Worm (Caenorhabditis elegans) whole organism, L2 larva: ENCODE data around the gene clec-160.
A peak's percentile ranks its signal among the peaks of the same experiment; 100 is the strongest.

Source experiments
- C34F6.9 ChIP-seq: fragments of 150-350 bp; optimal IDR thresholded peaks from 2 replicates; lab custom pipeline; 2014; ENCODE audit warnings: missing biosample characterization, missing genetic modification characterization
- R02D3.7 ChIP-seq: fragments of 150-350 bp; optimal IDR thresholded peaks from 2 replicates; lab custom pipeline; 2014; ENCODE audit warnings: missing biosample characterization, missing genetic modification characterization
- ZK546.5 ChIP-seq: sonication (generic microtip); optimal IDR thresholded peaks from 2 replicates; lab custom pipeline; 2017; ENCODE audit warnings: missing biosample characterization, missing genetic modification characterization
- aly-2 ChIP-seq: fragments of 150-350 bp; optimal IDR thresholded peaks from 2 replicates; lab custom pipeline; 2014; ENCODE audit warnings: missing biosample characterization, missing genetic modification characterization
- ama-1 ChIP-seq: fragments of 150-350 bp; optimal IDR thresholded peaks from 2 replicates; lab custom pipeline; 2018; ENCODE audit warnings: inconsistent platforms
- ceh-16 ChIP-seq: fragments of 150-350 bp; optimal IDR thresholded peaks from 2 replicates; lab custom pipeline; 2014; ENCODE audit warnings: missing biosample characterization, missing genetic modification characterization
- ceh-82 ChIP-seq: fragments of 150-350 bp; optimal IDR thresholded peaks from 2 replicates; lab custom pipeline; 2014; ENCODE audit warnings: missing biosample characterization, missing genetic modification characterization
- crh-2 ChIP-seq: sonication (generic microtip); optimal IDR thresholded peaks from 2 replicates; lab custom pipeline; 2017; ENCODE audit warnings: missing biosample characterization, missing genetic modification characterization
- dmd-4 ChIP-seq: sonication (generic microtip); optimal IDR thresholded peaks from 2 replicates; lab custom pipeline; 2017; ENCODE audit warnings: missing biosample characterization, missing genetic modification characterization
- egl-27 ChIP-seq: sonication (generic microtip); optimal IDR thresholded peaks from 3 replicates; lab custom pipeline; 2017; ENCODE audit warnings: missing biosample characterization, missing genetic modification reagents, missing genetic modification characterization
- elt-1 ChIP-seq: fragments of 150-350 bp; optimal IDR thresholded peaks from 2 replicates; lab custom pipeline; 2014; ENCODE audit warnings: missing biosample characterization, missing genetic modification characterization
- elt-3 ChIP-seq: sonication (generic microtip); optimal IDR thresholded peaks from 2 replicates; lab custom pipeline; 2017; ENCODE audit warnings: missing biosample characterization, missing genetic modification characterization
- fos-1 ChIP-seq: fragments of 150-350 bp; optimal IDR thresholded peaks from 2 replicates; lab custom pipeline; 2014; ENCODE audit warnings: missing biosample characterization, missing genetic modification characterization
- gmeb-1 ChIP-seq: fragments of 150-350 bp; optimal IDR thresholded peaks from 2 replicates; lab custom pipeline; 2014; ENCODE audit warnings: missing biosample characterization, missing genetic modification characterization
- lin-11 ChIP-seq: fragments of 150-350 bp; sonication (generic microtip); optimal IDR thresholded peaks from 2 replicates; lab custom pipeline; 2014; ENCODE audit warnings: missing biosample characterization, missing genetic modification characterization, inconsistent platforms, mixed read lengths
- lin-13 ChIP-seq: fragments of 150-350 bp; optimal IDR thresholded peaks from 2 replicates; lab custom pipeline; 2014; ENCODE audit warnings: missing biosample characterization, missing genetic modification reagents, missing genetic modification characterization
- lin-39 ChIP-seq: fragments of 150-350 bp; optimal IDR thresholded peaks from 2 replicates; lab custom pipeline; 2014; ENCODE audit warnings: missing biosample characterization, missing genetic modification reagents, missing genetic modification characterization
- lsy-2 ChIP-seq, 2 experiments: fragments of 150-350 bp in 1 of 2; sonication (generic microtip) in 1 of 2; optimal IDR thresholded peaks; 2 replicates each; lab custom pipeline; 2014 to 2017; ENCODE audit warnings: missing biosample characterization in 2 of 2, missing genetic modification characterization in 2 of 2
- mab-5 ChIP-seq: fragments of 150-350 bp; optimal IDR thresholded peaks from 2 replicates; lab custom pipeline; 2014; ENCODE audit warnings: missing biosample characterization, missing genetic modification characterization
- mbf-1 ChIP-seq: sonication (generic microtip); optimal IDR thresholded peaks from 2 replicates; lab custom pipeline; 2017; ENCODE audit warnings: missing biosample characterization, missing genetic modification characterization
- mdl-1 ChIP-seq, 2 experiments: fragments of 150-350 bp in 1 of 2; sonication (generic microtip) in 1 of 2; optimal IDR thresholded peaks; 2 replicates each; lab custom pipeline; 2017; ENCODE audit warnings: missing biosample characterization in 2 of 2, missing genetic modification characterization in 2 of 2
- nhr-10 ChIP-seq: sonication (generic microtip); optimal IDR thresholded peaks from 2 replicates; lab custom pipeline; 2017; ENCODE audit warnings: missing biosample characterization, missing genetic modification characterization
- nhr-11 ChIP-seq: fragments of 150-350 bp; optimal IDR thresholded peaks from 2 replicates; lab custom pipeline; 2014; ENCODE audit warnings: missing biosample characterization, missing genetic modification characterization
- nhr-12 ChIP-seq: fragments of 150-350 bp; optimal IDR thresholded peaks from 2 replicates; lab custom pipeline; 2014; ENCODE audit warnings: missing biosample characterization, missing genetic modification characterization
- nhr-21 ChIP-seq: fragments of 150-350 bp; optimal IDR thresholded peaks from 2 replicates; lab custom pipeline; 2014; ENCODE audit warnings: missing biosample characterization, missing genetic modification characterization
- nhr-23 ChIP-seq: fragments of 150-350 bp; optimal IDR thresholded peaks from 2 replicates; lab custom pipeline; 2014; ENCODE audit warnings: missing biosample characterization, missing genetic modification reagents, missing genetic modification characterization
- peb-1 ChIP-seq: fragments of 150-350 bp; optimal IDR thresholded peaks from 2 replicates; lab custom pipeline; 2014; ENCODE audit warnings: missing biosample characterization, missing genetic modification characterization
- sem-4 ChIP-seq: fragments of 150-350 bp; optimal IDR thresholded peaks from 2 replicates; lab custom pipeline; 2014; ENCODE audit warnings: missing biosample characterization, missing genetic modification reagents, missing genetic modification characterization
- skn-1 ChIP-seq: sonication (generic microtip); optimal IDR thresholded peaks from 2 replicates; lab custom pipeline; 2017; ENCODE audit warnings: missing biosample characterization, missing genetic modification characterization
- sma-3 ChIP-seq: sonication (generic microtip); optimal IDR thresholded peaks from 2 replicates; lab custom pipeline; 2016; ENCODE audit warnings: missing genetic modification reagents, missing genetic modification characterization, missing compliant biosample characterization
- sma-9 ChIP-seq, 2 experiments: fragments of 150-350 bp in 1 of 2; sonication (generic microtip) in 1 of 2; optimal IDR thresholded peaks; 2 replicates each; lab custom pipeline; 2014 to 2016; ENCODE audit warnings: missing genetic modification characterization in 2 of 2, mild to moderate bottlenecking in 1 of 2, missing biosample characterization in 1 of 2, missing compliant biosample characterization in 1 of 2, missing genetic modification reagents in 1 of 2, moderate library complexity in 1 of 2
- snpc-4 ChIP-seq: fragments of 150-350 bp; optimal IDR thresholded peaks from 2 replicates; lab custom pipeline; 2014; ENCODE audit warnings: missing biosample characterization, missing genetic modification characterization
- unc-39 ChIP-seq: fragments of 150-350 bp; optimal IDR thresholded peaks from 2 replicates; lab custom pipeline; 2014; ENCODE audit warnings: missing biosample characterization, missing genetic modification characterization
- unc-55 ChIP-seq: fragments of 150-350 bp; sonication (generic microtip); optimal IDR thresholded peaks from 3 replicates; lab custom pipeline; 2014; ENCODE audit warnings: missing biosample characterization, missing genetic modification reagents, missing genetic modification characterization
- zag-1 ChIP-seq: fragments of 150-350 bp; optimal IDR thresholded peaks from 2 replicates; lab custom pipeline; 2014; ENCODE audit warnings: missing biosample characterization, missing genetic modification characterization
- ztf-1 ChIP-seq: fragments of 200-800 bp; sonication (Bioruptor generic); conservative IDR thresholded peaks from 2 replicates; pipeline ENCODE4 v1.3.6; 2022; ENCODE audit warnings: missing genetic modification characterization, missing compliant biosample characterization

clec-160 gene

DNA sequence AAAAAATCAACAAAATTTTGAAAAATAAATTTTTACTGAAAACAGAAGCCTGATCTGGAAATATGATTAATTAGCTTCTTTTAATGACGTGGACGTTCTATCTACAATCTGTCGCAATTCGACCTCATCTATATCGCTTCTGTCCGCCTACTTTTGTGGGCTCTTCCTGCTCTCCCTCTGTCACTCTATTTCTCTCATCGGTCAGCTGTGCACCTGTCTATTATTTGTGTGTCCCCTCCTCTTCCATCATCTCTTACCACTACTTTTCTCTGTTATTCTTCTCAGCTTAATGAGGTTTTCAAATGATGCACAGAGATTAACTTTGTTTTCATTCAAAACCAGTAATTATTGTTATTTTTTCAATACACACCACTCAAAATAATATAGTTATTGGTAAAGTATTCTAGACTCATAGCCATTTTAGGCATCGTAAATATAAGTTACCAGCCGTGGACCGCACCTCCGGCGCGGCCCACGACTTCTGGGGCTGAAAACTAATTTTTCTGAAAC lies 23.4 kb upstream of the clec-160 start:
- TF ChIP-seq ZK546.5 (tag; lab: Kevin White, UChicago) (no peak), peb-1 (no peak), skn-1 (no peak), ztf-1 (no peak), nhr-21 (tag; lab: Kevin White, UChicago) (no peak), nhr-23 (tag; lab: Kevin White, UChicago) (no peak), ama-1 (lab: Kevin White, UChicago) (no peak), snpc-4 (tag; lab: Kevin White, UChicago) (no peak), crh-2 (no peak), lin-39 (no peak), mab-5 (no peak), ceh-16 (tag; lab: Kevin White, UChicago) (no peak), sem-4 (tag; lab: Kevin White, UChicago) (no peak), elt-3 (tag; lab: Kevin White, UChicago) (no peak), dmd-4 (tag; lab: Kevin White, UChicago) (no peak), sma-3 (GFP tag; lab: Kevin White, UChicago) (no peak), lin-11 (no peak), mbf-1 (tag; lab: Kevin White, UChicago) (no peak), ceh-82 (no peak)

DNA sequence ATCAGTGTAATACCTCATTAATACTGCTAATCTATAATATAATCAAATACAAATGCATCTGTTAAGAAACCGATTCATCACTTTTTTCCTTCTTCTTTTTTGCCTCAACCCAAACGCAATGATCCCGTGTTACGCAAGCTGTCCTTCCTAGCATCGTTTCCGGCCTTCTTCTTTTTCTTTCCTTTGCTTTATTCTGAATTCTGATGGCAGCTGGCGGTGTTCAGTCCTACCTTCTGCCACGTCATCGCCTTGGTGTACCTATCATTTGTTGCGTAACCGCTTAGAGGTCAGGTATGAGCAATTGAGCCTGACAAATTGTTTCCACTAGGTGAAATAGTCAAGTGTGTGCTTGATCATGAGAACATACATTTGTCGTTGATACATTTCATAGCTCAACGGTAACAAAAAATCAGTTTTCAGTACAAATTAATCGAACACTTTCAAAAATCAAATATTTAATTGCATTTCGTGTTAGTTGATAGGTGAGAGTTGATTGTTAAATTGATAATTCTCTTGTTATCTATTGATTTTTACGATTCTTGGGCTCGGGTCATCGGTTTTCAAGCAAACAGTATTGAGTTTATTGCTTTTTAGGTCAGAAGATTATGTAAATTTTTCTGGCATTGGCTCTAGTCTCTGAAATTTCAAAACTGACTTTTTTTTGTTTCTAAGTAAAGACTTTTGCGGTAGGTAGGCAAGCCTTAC lies 22.6 kb upstream of the clec-160 start:
- TF ChIP-seq zag-1 (tag; lab: Kevin White, UChicago) (no peak), fos-1 (peak; percentile 24)

ce11 chrIII:8293260-8293659 lies 17.5 kb upstream of the clec-160 start:
- TF ChIP-seq mab-5 (no peak), lin-13 (GFP tag; lab: Kevin White, UChicago) (no peak), nhr-10 (tag; lab: Kevin White, UChicago) (no peak), mdl-1 (tag; optimal IDR thresholded peaks at IDR 0.05; lab: Kevin White, UChicago) (no peak), lin-39 (no peak), ceh-82 (no peak), fos-1 (peak; percentile 56), aly-2 (tag; lab: Kevin White, UChicago) (no peak), egl-27 (tag; lab: Kevin White, UChicago) (no peak)

- TF ChIP-seq lin-11 (no peak), unc-55 (GFP tag; lab: Kevin White, UChicago) (peak; percentile 27), elt-3 (tag; lab: Kevin White, UChicago) (no peak), unc-39 (tag; lab: Kevin White, UChicago) (no peak), fos-1 (peak; percentile 98), elt-1 (tag; lab: Kevin White, UChicago) (no peak), R02D3.7 (tag; lab: Kevin White, UChicago) (no peak), lsy-2 (tag; optimal IDR thresholded peaks at IDR 0.05; lab: Kevin White, UChicago) (no peak), gmeb-1 (tag; lab: Kevin White, UChicago) (peak; percentile 10), lin-39 (no peak), C34F6.9 (no peak), snpc-4 (tag; lab: Kevin White, UChicago) (no peak), nhr-11 (tag; lab: Kevin White, UChicago) (no peak), nhr-12 (tag; lab: Kevin White, UChicago) (no peak), ztf-1 (no peak), sma-9 (GFP tag; optimal IDR thresholded peaks at IDR 0.05; lab: Kevin White, UChicago) (peak; percentile 11), sma-9 (tag; optimal IDR thresholded peaks at IDR 0.05; lab: Kevin White, UChicago) (no peak)
These were observed 15.7 kb upstream of the clec-160 start for ce11 chrIII:8291268-8292032.
